Fruit fly (Drosophila melanogaster) whole organism, embryonic: ENCODE data around the gene Pvf2.
A peak's percentile ranks its signal among the peaks of the same experiment; 100 is the strongest.

Experiments used
- Ada2b ChIP-seq: fragments of 200-800 bp; sonication (Bioruptor generic); IDR thresholded peaks from 2 replicates; pipeline ENCODE4 v1.3.6; 2022; ENCODE audit warnings: missing biosample characterization, missing genetic modification characterization
- Atf-2 ChIP-seq: fragments of 200-800 bp; sonication (Bioruptor generic); optimal IDR thresholded peaks from 2 replicates; lab custom pipeline; 2016; ENCODE audit warnings: missing biosample characterization, missing genetic modification characterization
- Atf6 ChIP-seq: fragments of 200-800 bp; sonication (Bioruptor generic); IDR thresholded peaks from 2 replicates; pipeline ENCODE4 v1.3.6; 2022; ENCODE audit warnings: missing biosample characterization, missing genetic modification characterization
- Awh ChIP-seq: fragments of 200-800 bp; sonication (Bioruptor generic); IDR thresholded peaks from 2 replicates; pipeline ENCODE4, ENCODE4 v1.3.6; 2022; ENCODE audit warnings: missing biosample characterization, missing genetic modification characterization
- CG10543 ChIP-seq: fragments of 200-800 bp; sonication (Bioruptor generic); optimal IDR thresholded peaks from 3 replicates; lab custom pipeline; 2017; ENCODE audit warnings: missing biosample characterization, mild to moderate bottlenecking, missing genetic modification characterization, moderate library complexity
- CG10565 ChIP-seq: fragments of 200-800 bp; sonication (Bioruptor generic); optimal IDR thresholded peaks from 3 replicates; lab custom pipeline; 2016; ENCODE audit warnings: missing biosample characterization, mild to moderate bottlenecking, missing genetic modification characterization
- CG13287 ChIP-seq: fragments of 200-800 bp; sonication (Bioruptor generic); IDR thresholded peaks from 2 replicates; pipeline ENCODE4 v1.3.6; 2022; ENCODE audit warnings: missing biosample characterization, missing genetic modification characterization; ENCODE audit not compliant: partially characterized antibody
- CG13296 ChIP-seq: fragments of 200-800 bp; sonication (Bioruptor generic); optimal IDR thresholded peaks from 3 replicates; lab custom pipeline; 2018; ENCODE audit warnings: missing biosample characterization, mild to moderate bottlenecking, missing genetic modification characterization
- CG16815 ChIP-seq: fragments of 200-800 bp; sonication (Bioruptor generic); optimal IDR thresholded peaks from 3 replicates; lab custom pipeline; 2017; ENCODE audit warnings: missing biosample characterization, mild to moderate bottlenecking, missing genetic modification characterization
- CG1832 ChIP-seq: fragments of 200-800 bp; sonication (Bioruptor generic); optimal IDR thresholded peaks from 2 replicates; lab custom pipeline; 2017; ENCODE audit warnings: missing biosample characterization, mild to moderate bottlenecking, missing genetic modification characterization, inconsistent platforms
- CG2202 ChIP-seq: fragments of 200-800 bp; sonication (Bioruptor generic); optimal IDR thresholded peaks from 2 replicates; lab custom pipeline; 2018; ENCODE audit warnings: missing biosample characterization, mild to moderate bottlenecking, missing genetic modification characterization
- CG31441 ChIP-seq: fragments of 200-800 bp; sonication (Bioruptor generic); IDR thresholded peaks from 2 replicates; pipeline ENCODE4 v1.3.6; 2022; ENCODE audit warnings: missing biosample characterization, missing genetic modification characterization
- CG4360 ChIP-seq: fragments of 200-800 bp; sonication (Bioruptor generic); IDR thresholded peaks from 2 replicates; pipeline ENCODE4 v1.3.6; 2022; ENCODE audit warnings: missing biosample characterization, missing genetic modification characterization
- CG4404 ChIP-seq: fragments of 200-800 bp; sonication (Bioruptor generic); IDR thresholded peaks from 2 replicates; pipeline ENCODE4 v1.3.6; 2022; ENCODE audit warnings: missing biosample characterization, missing genetic modification characterization
- CG6683 ChIP-seq: fragments of 200-800 bp; sonication (Bioruptor generic); optimal IDR thresholded peaks from 2 replicates; lab custom pipeline; 2017; ENCODE audit warnings: missing biosample characterization, mild to moderate bottlenecking, missing genetic modification characterization, missing genetic modification reagents
- CG9437 ChIP-seq: fragments of 200-800 bp; sonication (Bioruptor generic); optimal IDR thresholded peaks from 2 replicates; lab custom pipeline; 2018; ENCODE audit warnings: missing biosample characterization, mild to moderate bottlenecking, missing genetic modification characterization
- CG9797 ChIP-seq: fragments of 200-800 bp; sonication (Bioruptor generic); optimal IDR thresholded peaks from 3 replicates; lab custom pipeline; 2018; ENCODE audit warnings: missing biosample characterization, mild to moderate bottlenecking, missing genetic modification characterization
- D19A ChIP-seq: fragments of 200-800 bp; optimal IDR thresholded peaks from 3 replicates; lab custom pipeline; 2019; ENCODE audit warnings: missing biosample characterization, mild to moderate bottlenecking, missing genetic modification characterization, moderate library complexity
- Dbx ChIP-seq: fragments of 200-800 bp; sonication (Bioruptor generic); IDR thresholded peaks from 3 replicates; pipeline ENCODE4 v1.3.6; 2022; ENCODE audit warnings: missing biosample characterization, missing genetic modification characterization
- E2f1 ChIP-seq: fragments of 200-800 bp; sonication (Bioruptor generic); IDR thresholded peaks from 2 replicates; pipeline ENCODE4 v1.3.6; 2022; ENCODE audit warnings: missing biosample characterization, missing genetic modification characterization
- Fer3 ChIP-seq: fragments of 200-800 bp; sonication (Bioruptor generic); optimal IDR thresholded peaks from 2 replicates; lab custom pipeline; 2018; ENCODE audit warnings: missing biosample characterization, mild to moderate bottlenecking, missing genetic modification characterization, moderate library complexity
- Lpt ChIP-seq: fragments of >200 bp; optimal IDR thresholded peaks from 2 replicates; lab custom pipeline; 2018; ENCODE audit warnings: missing biosample characterization, missing genetic modification characterization
- MESR4 ChIP-seq: fragments of 200-800 bp; sonication (Bioruptor generic); optimal IDR thresholded peaks from 2 replicates; lab custom pipeline; 2018; ENCODE audit warnings: missing biosample characterization, mild to moderate bottlenecking, missing genetic modification characterization, moderate library complexity
- Meics ChIP-seq: fragments of 200-800 bp; sonication (Bioruptor generic); optimal IDR thresholded peaks from 2 replicates; lab custom pipeline; 2017; ENCODE audit warnings: missing biosample characterization, mild to moderate bottlenecking, missing genetic modification characterization
- Sin3A ChIP-seq: fragments of >200 bp; optimal IDR thresholded peaks from 2 replicates; lab custom pipeline; 2018
- Taf1 ChIP-seq: fragments of 200-800 bp; sonication (Bioruptor generic); IDR thresholded peaks from 2 replicates; pipeline ENCODE4 v1.3.6; 2022; ENCODE audit warnings: missing biosample characterization, missing genetic modification characterization
- Vsx1 ChIP-seq: fragments of 200-800 bp; sonication (Bioruptor generic); optimal IDR thresholded peaks from 2 replicates; lab custom pipeline; 2017; ENCODE audit warnings: missing biosample characterization, mild to moderate bottlenecking, missing genetic modification characterization, missing genetic modification reagents
- ab ChIP-seq: fragments of 200-800 bp; sonication (Bioruptor generic); optimal IDR thresholded peaks from 2 replicates; lab custom pipeline; 2016; ENCODE audit warnings: missing biosample characterization, missing genetic modification characterization
- br ChIP-seq: fragments of >200 bp; optimal IDR thresholded peaks from 2 replicates; lab custom pipeline; 2017
- caup ChIP-seq: fragments of 200-800 bp; sonication (Bioruptor generic); optimal IDR thresholded peaks from 3 replicates; lab custom pipeline; 2017; ENCODE audit warnings: missing biosample characterization, mild to moderate bottlenecking, missing genetic modification characterization, moderate library complexity; ENCODE audit not compliant: severe bottlenecking
- dm ChIP-seq: fragments of 200-800 bp; sonication (Bioruptor generic); optimal IDR thresholded peaks from 3 replicates; lab custom pipeline; 2016; ENCODE audit warnings: missing biosample characterization, missing genetic modification characterization
- dmrt11E ChIP-seq: fragments of 200-800 bp; sonication (Bioruptor generic); optimal IDR thresholded peaks from 3 replicates; lab custom pipeline; 2018; ENCODE audit warnings: missing biosample characterization, mild to moderate bottlenecking, missing genetic modification characterization, moderate library complexity
- gcm2 ChIP-seq: fragments of 200-800 bp; sonication (Bioruptor generic); optimal IDR thresholded peaks from 2 replicates; lab custom pipeline; 2016; ENCODE audit warnings: missing biosample characterization, missing genetic modification characterization
- grau ChIP-seq: fragments of 200-800 bp; optimal IDR thresholded peaks from 3 replicates; lab custom pipeline; 2019; ENCODE audit warnings: missing biosample characterization, mild to moderate bottlenecking, missing genetic modification characterization, moderate library complexity
- h ChIP-seq: fragments of >200 bp; optimal IDR thresholded peaks from 2 replicates; lab custom pipeline; 2017
- ham ChIP-seq: fragments of 200-800 bp; sonication (Bioruptor generic); IDR thresholded peaks from 2 replicates; pipeline ENCODE4 v1.3.6; 2022; ENCODE audit warnings: missing biosample characterization, missing genetic modification characterization
- hbn ChIP-seq: fragments of 200-800 bp; sonication (Bioruptor generic); IDR thresholded peaks from 2 replicates; pipeline ENCODE4 v1.3.6; 2022; ENCODE audit warnings: missing biosample characterization, missing genetic modification characterization; ENCODE audit not compliant: partially characterized antibody
- inv ChIP-seq: fragments of 200-800 bp; sonication (Bioruptor generic); IDR thresholded peaks from 2 replicates; pipeline ENCODE4 v1.3.6; 2022; ENCODE audit warnings: missing biosample characterization, missing genetic modification characterization; ENCODE audit not compliant: partially characterized antibody
- lola ChIP-seq, 3 experiments: fragments of >200 bp in 2 of 3; fragments of 200-800 bp in 1 of 3; sonication (Bioruptor generic) in 1 of 3; optimal IDR thresholded peaks; 2 replicates each; lab custom pipeline; 2017 to 2019; ENCODE audit warnings: missing biosample characterization in 3 of 3, missing genetic modification characterization in 3 of 3, mild to moderate bottlenecking in 1 of 3, moderate library complexity in 1 of 3
- lov ChIP-seq, 2 experiments: fragments of 200-800 bp in 1 of 2; fragments of >200 bp in 1 of 2; sonication (Bioruptor generic) in 1 of 2; IDR thresholded peaks in 1 of 2; optimal IDR thresholded peaks in 1 of 2; 2 replicates in 1 of 2; 3 replicates in 1 of 2; pipeline versions ENCODE4 v1.3.6 to Lab custom; 2017 to 2022; ENCODE audit warnings: missing biosample characterization in 1 of 2, missing genetic modification characterization in 1 of 2
- maf-S ChIP-seq: fragments of 200-800 bp; sonication (Bioruptor generic); optimal IDR thresholded peaks from 2 replicates; lab custom pipeline; 2016; ENCODE audit warnings: missing biosample characterization, missing genetic modification characterization
- oc ChIP-seq: fragments of 200-800 bp; sonication (Bioruptor generic); optimal IDR thresholded peaks from 2 replicates; lab custom pipeline; 2018; ENCODE audit warnings: missing biosample characterization, mild to moderate bottlenecking, missing genetic modification characterization, moderate library complexity
- odd ChIP-seq: fragments of 200-800 bp; sonication (Bioruptor generic); optimal IDR thresholded peaks from 2 replicates; lab custom pipeline; 2017; ENCODE audit warnings: missing biosample characterization, mild to moderate bottlenecking, missing genetic modification characterization
- sd ChIP-seq: fragments of 200-800 bp; sonication (Bioruptor generic); optimal IDR thresholded peaks from 3 replicates; lab custom pipeline; 2018; ENCODE audit warnings: missing biosample characterization, mild to moderate bottlenecking, missing genetic modification characterization, moderate library complexity
- sens ChIP-seq: fragments of 200-800 bp; sonication (Bioruptor generic); peaks from one replicate; lab custom pipeline; 2016; ENCODE audit warnings: missing biosample characterization, missing genetic modification characterization
- slp2 ChIP-seq: fragments of 200-800 bp; sonication (Bioruptor generic); optimal IDR thresholded peaks from 2 replicates; lab custom pipeline; 2016; ENCODE audit warnings: missing biosample characterization, missing genetic modification characterization
- sr ChIP-seq: fragments of 200-800 bp; sonication (Bioruptor generic); IDR thresholded peaks from 3 replicates; pipeline ENCODE4 v1.3.6; 2022; ENCODE audit warnings: missing biosample characterization, missing genetic modification characterization
- sug ChIP-seq: fragments of 200-800 bp; optimal IDR thresholded peaks from 2 replicates; lab custom pipeline; 2019; ENCODE audit warnings: missing biosample characterization, mild to moderate bottlenecking, missing genetic modification characterization, moderate library complexity
- tll ChIP-seq, 2 experiments: fragments of 200-800 bp in 1 of 2; fragments of >200 bp in 1 of 2; sonication (Bioruptor generic) in 1 of 2; optimal IDR thresholded peaks; 2 replicates each; lab custom pipeline; 2017 to 2019; ENCODE audit warnings: missing biosample characterization in 2 of 2, missing genetic modification characterization in 2 of 2, mild to moderate bottlenecking in 1 of 2, moderate library complexity in 1 of 2
- trem ChIP-seq: fragments of 200-800 bp; optimal IDR thresholded peaks from 3 replicates; lab custom pipeline; 2019; ENCODE audit warnings: missing biosample characterization, mild to moderate bottlenecking, missing genetic modification characterization, moderate library complexity

Pvf2 gene

dm6 chr2L:7023614-7024259, 60.7 kb downstream of the Pvf2 start, which contains the start of gene Gart (continued):
- TF ChIP-seq dm (GFP tag; lab: Kevin White, UChicago) (peak; percentile 73), Fer3 (peak; percentile 16), CG13296 (GFP tag; lab: Kevin White, UChicago) (no peak), CG1832 (no peak), lov (optimal IDR thresholded peaks at IDR 0.05; lab: Kevin White, UChicago) (no peak), lov (GFP tag; IDR thresholded peaks at IDR 0.05; lab: Robert Waterston, UW) (no peak), tll (GFP tag; optimal IDR thresholded peaks at IDR 0.05; lab: Kevin White, UChicago) (peak in 1 of 2 experiments; percentile 4), sr (no peak), CG10565 (GFP tag; lab: Kevin White, UChicago) (no peak), h (lab: Kevin White, UChicago) (no peak), Lpt (GFP tag; lab: Kevin White, UChicago) (no peak), ab (GFP tag; lab: Kevin White, UChicago) (peak; percentile 20), Sin3A (no peak), br (lab: Kevin White, UChicago) (no peak), Vsx1 (peak; percentile 46), sug (peak; percentile 89), odd (GFP tag; lab: Kevin White, UChicago) (peak; percentile 59), Awh (no peak), maf-S (GFP tag; lab: Kevin White, UChicago) (peak; percentile 76), D19A (tag; lab: Kevin White, UChicago) (peak; percentile 93), Atf6 (GFP tag; lab: Robert Waterston, UW) (peak; percentile 50; the same call in 1 of the 2 replicates), CG4360 (GFP tag; lab: Robert Waterston, UW) (no peak), CG9797 (no peak), MESR4 (GFP tag; lab: Kevin White, UChicago) (peak; percentile 9), inv (GFP tag; lab: Robert Waterston, UW) (no peak), CG2202 (tag; lab: Kevin White, UChicago) (peak; percentile 40), hbn (GFP tag; lab: Robert Waterston, UW) (no peak), sens (GFP tag; lab: Kevin White, UChicago) (peak; percentile 92), ham (GFP tag; lab: Robert Waterston, UW) (no peak; the same call in 1 of the 2 replicates), dmrt11E (tag; lab: Kevin White, UChicago) (peak; percentile 24), CG4404 (no peak), CG13287 (GFP tag; lab: Robert Waterston, UW) (peak; percentile 15; the same call in 1 of the 2 replicates), CG6683 (no peak), E2f1 (GFP tag; lab: Robert Waterston, UW) (no peak), CG16815 (GFP tag; lab: Kevin White, UChicago) (peak; percentile 0), trem (tag; lab: Kevin White, UChicago) (no peak), Ada2b (GFP tag; lab: Robert Waterston, UW) (peak; percentile 61), Taf1 (GFP tag; lab: Robert Waterston, UW) (peak; percentile 40; the same call in 1 of the 2 replicates), slp2 (GFP tag; lab: Kevin White, UChicago) (peak; percentile 40), Atf-2 (GFP tag; lab: Kevin White, UChicago) (peak; percentile 7), Dbx (GFP tag; lab: Robert Waterston, UW) (peak; percentile 63; the same call in 2 of the 3 replicates), CG9437 (GFP tag; lab: Kevin White, UChicago) (peak; percentile 24), Meics (GFP tag; lab: Kevin White, UChicago) (peak; percentile 20), lola (GFP tag; optimal IDR thresholded peaks at IDR 0.05; lab: Kevin White, UChicago) (peak in 1 of 3 experiments; percentile 58), grau (tag; lab: Kevin White, UChicago) (peak; percentile 72), sd (tag; lab: Kevin White, UChicago) (peak; percentile 49), caup (GFP tag; lab: Kevin White, UChicago) (peak; percentile 71), oc (tag; lab: Kevin White, UChicago) (peak; percentile 36), CG31441 (GFP tag; lab: Robert Waterston, UW) (no peak), gcm2 (GFP tag; lab: Kevin White, UChicago) (no peak), CG10543 (GFP tag; lab: Kevin White, UChicago) (peak; percentile 75)
